Worm (Caenorhabditis elegans) whole organism, mixed stage, embryonic: ENCODE measurements around the gene gyf-1.

Source experiments
- drap-1 ChIP-seq: fragments of 200-800 bp; sonication (Bioruptor generic); optimal IDR thresholded peaks from 3 replicates; lab custom pipeline; 2018; ENCODE audit warnings: mild to moderate bottlenecking, missing genetic modification characterization, missing compliant biosample characterization
- lsy-2 ChIP-seq: fragments of 150-350 bp; optimal IDR thresholded peaks from 2 replicates; lab custom pipeline; 2014; ENCODE audit warnings: missing biosample characterization, missing genetic modification characterization
- mep-1 ChIP-seq: fragments of 150-350 bp; optimal IDR thresholded peaks from 2 replicates; lab custom pipeline; 2017; ENCODE audit warnings: missing biosample characterization, missing genetic modification reagents, missing genetic modification characterization, inconsistent platforms
- nhr-12 ChIP-seq: fragments of 150-350 bp; optimal IDR thresholded peaks from 2 replicates; lab custom pipeline; 2014; ENCODE audit warnings: missing biosample characterization, missing genetic modification characterization
- nhr-28 ChIP-seq: fragments of 150-350 bp; optimal IDR thresholded peaks from 2 replicates; lab custom pipeline; 2014; ENCODE audit warnings: missing biosample characterization, missing genetic modification characterization
- nhr-76 ChIP-seq: sonication (generic microtip); optimal IDR thresholded peaks from 2 replicates; lab custom pipeline; 2017; ENCODE audit warnings: missing biosample characterization, missing genetic modification characterization
- snpc-4 ChIP-seq: fragments of 150-350 bp; optimal IDR thresholded peaks from 2 replicates; lab custom pipeline; 2014; ENCODE audit warnings: missing biosample characterization, missing genetic modification characterization
- sptf-1 ChIP-seq: sonication (generic microtip); optimal IDR thresholded peaks from 2 replicates; lab custom pipeline; 2017; ENCODE audit warnings: mild to moderate bottlenecking, missing genetic modification characterization, moderate library complexity, missing compliant biosample characterization
- unc-39 ChIP-seq: fragments of 150-350 bp; optimal IDR thresholded peaks from 2 replicates; lab custom pipeline; 2014; ENCODE audit warnings: missing biosample characterization, missing genetic modification characterization
- ztf-11 ChIP-seq: fragments of 150-350 bp; optimal IDR thresholded peaks from 2 replicates; lab custom pipeline; 2014; ENCODE audit warnings: missing biosample characterization, missing genetic modification characterization

- no peak for TF ChIP-seq lsy-2
- no peak for TF ChIP-seq mep-1
- no peak for TF ChIP-seq drap-1
- TF ChIP-seq sptf-1: no peak
- TF ChIP-seq nhr-28 (tag; lab: Kevin White, UChicago): no peak
- no peak for TF ChIP-seq nhr-76 (tag; lab: Kevin White, UChicago)
- no peak for TF ChIP-seq nhr-12 (tag; lab: Kevin White, UChicago)
- TF ChIP-seq ztf-11 (tag; lab: Kevin White, UChicago): no peak
- TF ChIP-seq unc-39 (tag; lab: Kevin White, UChicago): no peak
- no peak for TF ChIP-seq snpc-4 (tag; lab: Kevin White, UChicago)
Observed at ce11 chrII:6642651-6643167, 41.3 kb upstream of the gyf-1 start, which contains the start of gene T19D12.6.
